Worm (Caenorhabditis elegans): ENCODE measurements around the gene cyp-35D1.

ce11 chrV:16042743-16043014, 26.4 kb upstream of the cyp-35D1 start:
- no peak for TF ChIP-seq dao-5 (tag; optimal IDR thresholded peaks at IDR 0.05)
- TF ChIP-seq him-1 (tag; optimal IDR thresholded peaks at IDR 0.05): no peak

Measured in whole organism, L4/young adult.